Fruit fly (Drosophila melanogaster): ENCODE results near the gene Ubc7.

DNA sequence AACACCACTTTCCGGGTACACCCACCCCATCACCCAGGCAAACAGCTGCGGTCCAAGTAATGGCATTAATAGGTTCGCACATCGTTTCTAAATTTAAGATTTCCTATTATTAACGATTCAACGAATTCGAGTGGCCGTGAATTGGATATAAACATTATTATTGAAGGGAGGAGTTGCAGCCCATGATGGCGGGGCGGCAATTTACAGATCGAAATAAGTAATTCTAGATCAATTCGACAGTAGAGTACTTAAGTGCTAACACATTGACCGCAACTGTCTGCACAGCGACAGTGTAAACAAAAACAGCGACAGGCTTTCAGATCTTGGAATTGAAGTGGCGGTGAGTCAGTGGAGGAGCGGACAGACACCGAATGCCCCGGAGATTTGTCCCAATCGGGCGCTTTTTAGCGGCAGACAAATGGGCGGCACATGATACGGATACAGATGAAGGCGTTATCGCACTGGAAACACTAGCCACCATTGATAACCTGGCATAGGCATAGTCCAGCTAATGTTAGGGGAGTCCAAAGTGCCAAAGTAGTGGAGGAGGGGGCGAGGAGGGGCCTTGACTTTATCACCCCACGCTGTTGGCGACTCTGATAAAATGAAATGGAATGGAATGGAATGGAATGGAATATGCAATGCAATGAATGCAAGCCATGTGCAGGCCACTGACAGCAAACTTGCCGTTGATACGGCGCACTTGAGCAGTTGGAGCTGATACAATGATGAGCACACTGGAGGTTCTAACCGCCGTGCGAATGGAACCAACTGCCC is 39.9 kb downstream of the Ubc7 start:
- TF ChIP-seq CTCF (optimal IDR thresholded peaks at IDR 0.05), result no peak
- no peak for TF ChIP-seq CG8478 (optimal IDR thresholded peaks at IDR 0.05)
